Worm (Caenorhabditis elegans): ENCODE data around the gene tmbi-4.

ce11 chrX:9170058-9170457, 19.6 kb downstream of the tmbi-4 start:
- TF ChIP-seq ets-5 (GFP tag; IDR thresholded peaks at IDR 0.05) (no peak), isw-1 (GFP tag; IDR thresholded peaks at IDR 0.05) (no peak), C34B4.2 (tag; optimal IDR thresholded peaks at IDR 0.05) (no peak), pax-3 (tag; optimal IDR thresholded peaks at IDR 0.05) (no peak), lin-13 (GFP tag; optimal IDR thresholded peaks at IDR 0.05) (no peak)

Measured in whole organism, L1 larva.